Fruit fly (Drosophila melanogaster) whole organism: ENCODE results near the gene CG32755.

Experiments used
- CG8478 ChIP-seq: fragments of >200 bp; optimal IDR thresholded peaks from 2 replicates; lab custom pipeline; 2018; ENCODE audit warnings: inconsistent platforms
- Dll ChIP-seq: fragments of >200 bp; optimal IDR thresholded peaks from 2 replicates; lab custom pipeline; 2017
- EcR ChIP-seq, 2 experiments: fragments of >200 bp; optimal IDR thresholded peaks; 2 replicates each; lab custom pipeline; 2017; ENCODE audit warnings: missing biosample characterization in 2 of 2, missing genetic modification characterization in 2 of 2, missing genetic modification reagents in 2 of 2
- pan ChIP-seq: fragments of >200 bp; optimal IDR thresholded peaks from 2 replicates; lab custom pipeline; 2017
- psq ChIP-seq: fragments of >200 bp; optimal IDR thresholded peaks from 2 replicates; lab custom pipeline; 2017
- usp ChIP-seq: fragments of >200 bp; optimal IDR thresholded peaks from 2 replicates; lab custom pipeline; 2017; ENCODE audit warnings: missing biosample characterization, missing genetic modification characterization, mixed read lengths

The CG32755 gene

DNA sequence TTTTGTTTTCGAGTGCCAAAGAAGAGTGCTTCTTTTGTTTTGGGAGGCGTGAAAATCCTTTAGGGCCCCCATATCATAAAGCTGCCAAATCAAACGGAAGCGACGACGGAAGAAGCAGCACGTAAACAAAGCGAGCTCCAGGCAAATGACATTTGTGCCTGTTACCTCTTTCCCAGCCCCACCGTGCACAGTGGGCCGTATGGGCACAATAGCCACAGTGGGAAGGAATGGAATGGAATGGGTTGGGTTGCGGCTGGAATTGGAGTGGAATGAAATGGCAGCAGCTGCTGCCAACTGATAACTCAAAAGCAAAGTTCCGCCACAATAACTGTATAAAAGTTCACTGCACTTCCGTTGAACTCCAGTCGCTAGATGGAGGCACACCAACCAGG, 20.6 kb downstream of the CG32755 start:
- no peak for TF ChIP-seq CG8478
- no peak for TF ChIP-seq psq (lab: Kevin White, UChicago)
- TF ChIP-seq pan (lab: Kevin White, UChicago) = no peak
- TF ChIP-seq usp = no peak
- no peak for TF ChIP-seq EcR (GFP tag; optimal IDR thresholded peaks at IDR 0.05; lab: Kevin White, UChicago)
- no peak for TF ChIP-seq Dll (lab: Kevin White, UChicago)

DNA sequence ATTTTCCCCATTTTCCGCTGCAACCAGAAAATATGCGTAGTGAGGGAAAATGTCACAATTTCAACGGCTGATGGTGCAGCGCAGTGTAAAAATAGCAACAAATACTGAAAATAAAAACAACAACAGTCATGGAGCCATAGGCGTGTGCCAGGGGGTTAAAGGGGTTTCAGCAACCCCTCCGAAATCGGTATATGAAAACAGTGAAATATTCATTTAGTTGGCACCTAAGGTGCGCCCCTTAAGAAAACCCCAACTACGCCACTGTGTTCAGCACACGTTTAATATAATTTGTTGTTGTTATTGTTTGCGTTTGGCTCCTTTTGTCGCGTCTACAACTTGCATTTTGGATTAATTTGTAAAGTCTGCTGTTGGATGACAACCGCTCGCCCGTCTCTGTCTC, 22.0 kb downstream of the CG32755 start:
- TF ChIP-seq EcR (GFP tag; optimal IDR thresholded peaks at IDR 0.05; lab: Kevin White, UChicago) (no peak), usp (no peak), CG8478 (no peak), Dll (lab: Kevin White, UChicago) (no peak), psq (lab: Kevin White, UChicago) (no peak), pan (lab: Kevin White, UChicago) (no peak)

dm6 chrX:5973389-5974025, 23.5 kb downstream of the CG32755 start:
- no peak for TF ChIP-seq psq (lab: Kevin White, UChicago)
- no peak for TF ChIP-seq CG8478
- no peak for TF ChIP-seq Dll (lab: Kevin White, UChicago)
- TF ChIP-seq EcR (GFP tag; optimal IDR thresholded peaks at IDR 0.05; lab: Kevin White, UChicago) = no peak
- TF ChIP-seq pan (lab: Kevin White, UChicago) = no peak
- TF ChIP-seq usp = no peak

DNA sequence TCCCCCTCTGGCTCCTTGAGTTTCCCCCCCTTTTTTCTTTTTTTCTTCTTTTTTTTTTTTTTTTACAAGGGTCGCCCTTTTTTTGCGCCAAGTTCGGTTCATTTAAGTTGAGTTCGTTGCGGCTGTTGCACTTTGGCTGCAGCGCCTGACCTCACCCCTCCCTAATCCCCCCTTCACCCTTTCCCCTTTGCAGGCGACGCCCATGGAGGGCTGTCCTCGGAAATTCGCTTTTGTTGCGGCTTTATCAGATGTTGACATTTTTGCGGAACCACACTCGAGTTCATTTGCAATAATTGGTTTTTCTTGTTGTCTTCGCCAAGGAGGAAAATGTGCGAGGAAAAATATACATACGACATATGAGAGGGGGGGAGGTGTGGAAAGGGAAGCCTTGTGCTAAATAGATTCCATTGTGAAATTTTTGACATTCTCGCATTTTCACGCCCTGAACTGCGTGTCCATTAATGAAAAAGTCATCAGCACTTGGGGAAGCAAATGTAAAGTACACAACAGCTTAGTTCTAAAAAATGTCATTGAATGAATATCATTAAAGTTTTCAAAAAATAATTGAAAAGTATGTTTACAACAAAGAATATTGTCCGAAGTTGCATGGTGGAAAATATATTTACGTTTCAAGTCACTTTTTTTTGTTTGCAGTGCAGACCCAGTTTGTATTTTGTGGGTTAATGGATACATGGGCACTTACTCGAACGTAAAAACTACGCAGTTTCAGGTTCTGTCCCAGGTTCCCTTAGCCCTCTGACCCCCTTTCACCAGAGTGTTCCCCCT, 24.5 kb downstream of the CG32755 start:
- TF ChIP-seq Dll (lab: Kevin White, UChicago) (no peak), CG8478 (no peak), EcR (GFP tag; optimal IDR thresholded peaks at IDR 0.05; lab: Kevin White, UChicago) (no peak), psq (lab: Kevin White, UChicago) (no peak), pan (lab: Kevin White, UChicago) (no peak), usp (no peak)

DNA sequence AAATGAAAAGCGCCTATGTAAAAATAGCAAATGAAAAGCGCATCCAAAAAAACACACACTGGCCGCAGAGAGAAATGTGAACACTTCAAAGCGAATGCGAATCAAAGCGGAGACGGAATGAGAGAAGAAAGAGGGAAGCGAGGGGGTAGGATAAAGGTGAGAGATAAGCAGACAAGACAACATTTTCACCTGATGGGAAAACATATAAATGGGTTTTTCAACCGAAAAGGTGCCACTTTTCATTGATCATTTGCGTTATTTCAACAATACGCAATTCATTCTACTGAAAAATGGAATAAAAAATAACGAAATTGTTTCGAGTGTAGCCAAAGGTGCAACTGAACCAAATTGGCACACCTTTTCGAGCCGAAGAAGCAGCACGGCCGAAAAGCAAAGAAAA, 27.1 kb downstream of the CG32755 start:
- no peak for TF ChIP-seq CG8478
- TF ChIP-seq psq (lab: Kevin White, UChicago) = no peak
- no peak for TF ChIP-seq EcR (GFP tag; optimal IDR thresholded peaks at IDR 0.05; lab: Kevin White, UChicago)
- no peak for TF ChIP-seq usp
- no peak for TF ChIP-seq Dll (lab: Kevin White, UChicago)
- TF ChIP-seq pan (lab: Kevin White, UChicago) = no peak

- TF ChIP-seq pan (lab: Kevin White, UChicago) (no peak), Dll (lab: Kevin White, UChicago) (no peak), EcR (GFP tag; optimal IDR thresholded peaks at IDR 0.05; lab: Kevin White, UChicago) (no peak), usp (no peak), CG8478 (no peak)
These were observed 27.7 kb downstream of the CG32755 start for dm6 chrX:5977769-5978168.

DNA sequence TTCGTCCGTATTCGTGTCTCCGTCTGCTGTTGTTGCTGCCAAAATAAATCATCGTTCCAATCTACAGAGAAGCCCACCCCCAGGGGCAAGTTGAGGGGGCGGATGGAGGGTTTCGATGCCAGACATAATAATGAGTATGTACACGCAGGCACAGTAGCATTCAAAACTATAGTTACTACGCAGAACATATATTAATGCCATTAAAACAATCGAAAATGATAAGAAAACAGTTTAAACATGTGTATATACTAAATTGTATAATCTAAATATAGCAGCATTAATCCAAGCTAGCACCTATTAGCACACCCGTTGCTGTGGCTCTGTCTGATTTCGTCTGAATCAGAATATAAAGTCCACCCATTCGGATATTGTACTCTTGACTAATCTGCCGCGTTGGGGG, 30.8 kb downstream of the CG32755 start:
- TF ChIP-seq psq (lab: Kevin White, UChicago) (no peak), usp (no peak), CG8478 (no peak), EcR (GFP tag; optimal IDR thresholded peaks at IDR 0.05; lab: Kevin White, UChicago) (no peak), Dll (lab: Kevin White, UChicago) (no peak), pan (lab: Kevin White, UChicago) (no peak)

DNA sequence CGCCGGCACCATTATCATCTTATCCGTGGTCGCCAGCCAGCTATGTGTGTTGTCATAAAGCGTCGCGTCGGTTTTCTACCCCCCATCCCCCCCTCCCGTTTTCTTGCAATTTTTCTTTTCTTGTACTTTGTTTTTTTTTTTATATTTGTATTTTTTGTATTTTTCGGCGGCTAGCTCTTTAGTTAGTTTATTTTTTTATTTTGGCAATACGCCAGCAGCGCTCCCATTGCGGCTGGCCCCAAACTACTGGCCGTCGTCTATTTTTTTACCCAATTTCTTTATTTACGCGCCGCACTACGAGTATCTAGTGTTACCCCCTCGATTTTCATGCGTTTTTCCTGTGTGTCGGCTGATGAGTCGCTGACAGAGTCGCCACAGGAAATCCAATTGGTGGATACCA, 31.4 kb downstream of the CG32755 start:
- TF ChIP-seq usp = no peak
- no peak for TF ChIP-seq pan (lab: Kevin White, UChicago)
- no peak for TF ChIP-seq Dll (lab: Kevin White, UChicago)
- TF ChIP-seq psq (lab: Kevin White, UChicago) = no peak
- TF ChIP-seq EcR (GFP tag; optimal IDR thresholded peaks at IDR 0.05; lab: Kevin White, UChicago) = no peak

DNA sequence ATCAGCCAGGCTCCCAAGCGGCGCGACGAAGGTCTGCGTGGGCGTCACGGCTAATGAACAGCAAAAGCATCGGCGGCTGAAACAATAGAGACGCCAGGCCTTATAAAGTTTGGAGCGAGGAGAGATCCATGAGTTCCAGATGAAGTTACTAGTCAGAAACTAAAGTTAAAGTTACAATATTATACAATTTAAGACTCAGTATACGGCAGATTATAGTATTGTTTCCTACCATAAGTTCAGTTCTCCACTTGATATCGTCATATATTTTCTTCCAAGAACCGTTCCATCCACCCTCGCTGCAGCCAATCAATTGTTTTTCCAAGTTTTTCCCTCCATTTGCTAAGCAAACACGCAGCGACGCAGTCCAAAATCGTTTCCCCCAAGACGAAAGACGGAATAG, 33.3 kb downstream of the CG32755 start:
- no peak for TF ChIP-seq psq (lab: Kevin White, UChicago)
- no peak for TF ChIP-seq pan (lab: Kevin White, UChicago)
- no peak for TF ChIP-seq EcR (GFP tag; optimal IDR thresholded peaks at IDR 0.05; lab: Kevin White, UChicago)
- TF ChIP-seq Dll (lab: Kevin White, UChicago) = no peak
- no peak for TF ChIP-seq usp
- TF ChIP-seq CG8478 = no peak

- TF ChIP-seq pan (lab: Kevin White, UChicago) (no peak), psq (lab: Kevin White, UChicago) (no peak), EcR (GFP tag; optimal IDR thresholded peaks at IDR 0.05; lab: Kevin White, UChicago) (no peak), usp (no peak), CG8478 (no peak), Dll (lab: Kevin White, UChicago) (no peak)
These were observed 37.3 kb downstream of the CG32755 start for dm6 chrX:5987362-5987761.

DNA sequence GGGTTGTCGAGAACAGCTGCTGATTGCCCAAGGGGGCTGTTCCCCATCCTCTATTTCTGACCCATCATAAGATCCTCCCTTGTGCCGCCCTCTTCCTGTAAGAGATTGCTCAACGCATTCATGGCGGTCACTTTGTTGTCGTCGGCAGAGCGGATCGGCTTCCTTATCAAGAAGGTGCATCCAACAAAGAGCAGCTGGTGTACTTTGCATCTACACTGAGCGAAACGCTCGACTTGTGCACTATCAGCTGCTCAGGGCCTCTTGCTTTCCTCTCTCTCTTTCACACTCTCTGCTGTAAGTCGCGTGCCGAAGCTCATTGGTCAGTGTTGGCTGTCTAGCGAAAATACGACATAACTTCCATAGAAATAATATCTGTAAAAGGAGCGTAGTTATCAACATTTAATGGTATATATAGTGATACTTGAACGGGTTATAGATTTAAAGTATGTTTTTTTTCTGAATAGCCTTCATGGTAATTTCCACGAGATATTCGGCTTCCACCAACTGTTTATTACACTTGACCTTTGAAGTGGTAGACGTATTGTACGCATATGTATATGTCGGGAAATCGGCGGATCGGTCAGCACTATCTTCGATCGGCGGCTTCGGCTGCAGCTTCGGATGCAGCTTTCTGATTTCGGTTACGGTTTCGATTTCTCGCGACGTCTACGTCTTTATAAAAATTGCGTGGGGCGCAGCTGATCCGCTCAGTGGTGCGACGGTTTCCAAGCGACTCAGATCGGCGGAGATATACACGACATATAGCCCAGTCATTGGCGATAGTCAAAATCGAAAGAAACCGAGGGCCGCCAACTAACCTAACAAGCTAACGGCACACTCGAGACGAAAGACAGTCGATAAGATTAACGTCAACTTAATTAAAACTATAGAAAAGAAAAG, 38.3 kb downstream of the CG32755 start, which contains the start of gene CG5966:
TSS of gene CG5966 (plus strand) at position 704 of the 900 bp plus-strand sequence.
- TF ChIP-seq Dll (lab: Kevin White, UChicago) = no peak
- no peak for TF ChIP-seq EcR (GFP tag; optimal IDR thresholded peaks at IDR 0.05; lab: Kevin White, UChicago)
- no peak for TF ChIP-seq pan (lab: Kevin White, UChicago)
- no peak for TF ChIP-seq CG8478
- no peak for TF ChIP-seq usp
- no peak for TF ChIP-seq psq (lab: Kevin White, UChicago)
